Fruit fly (Drosophila melanogaster) whole organism, adult: ENCODE results near the gene CG43672.

Experiments used
- CG11617 ChIP-seq: fragments of 200-800 bp; sonication (Bioruptor generic); optimal IDR thresholded peaks from 2 replicates; lab custom pipeline; 2017; ENCODE audit warnings: mild to moderate bottlenecking, missing biosample characterization, missing genetic modification reagents, missing genetic modification characterization
- CG12768 ChIP-seq: fragments of 200-800 bp; sonication (Bioruptor generic); optimal IDR thresholded peaks from 2 replicates; lab custom pipeline; 2017; ENCODE audit warnings: missing biosample characterization, missing genetic modification characterization, mild to moderate bottlenecking, moderate library complexity, missing genetic modification reagents
- CG14711 ChIP-seq: fragments of 200-800 bp; sonication (Bioruptor generic); optimal IDR thresholded peaks from 2 replicates; lab custom pipeline; 2018; ENCODE audit warnings: missing biosample characterization, mild to moderate bottlenecking, missing genetic modification characterization, moderate library complexity
- CG1620 ChIP-seq: fragments of 200-800 bp; sonication (Bioruptor generic); optimal IDR thresholded peaks from 2 replicates; lab custom pipeline; 2016; ENCODE audit warnings: missing biosample characterization, missing genetic modification characterization
- CG33017 ChIP-seq: fragments of 200-800 bp; sonication (Bioruptor generic); optimal IDR thresholded peaks from 2 replicates; lab custom pipeline; 2018; ENCODE audit warnings: missing biosample characterization, mild to moderate bottlenecking, missing genetic modification characterization, moderate library complexity
- CG5204 ChIP-seq: fragments of 200-800 bp; sonication (Bioruptor generic); optimal IDR thresholded peaks from 2 replicates; lab custom pipeline; 2016; ENCODE audit warnings: missing biosample characterization, missing genetic modification characterization
- CG7045 ChIP-seq: fragments of 200-800 bp; sonication (Bioruptor generic); optimal IDR thresholded peaks from 2 replicates; lab custom pipeline; 2017; ENCODE audit warnings: missing biosample characterization, mild to moderate bottlenecking, missing genetic modification characterization
- CG7101 ChIP-seq: fragments of 200-800 bp; sonication (Bioruptor generic); optimal IDR thresholded peaks from 2 replicates; lab custom pipeline; 2018; ENCODE audit warnings: missing biosample characterization, mild to moderate bottlenecking, missing genetic modification characterization, moderate library complexity
- Crg-1 ChIP-seq: fragments of 200-800 bp; sonication (Bioruptor generic); optimal IDR thresholded peaks from 2 replicates; lab custom pipeline; 2016; ENCODE audit warnings: missing biosample characterization, missing genetic modification characterization
- Mnt ChIP-seq: fragments of 200-800 bp; sonication (Bioruptor generic); optimal IDR thresholded peaks from 2 replicates; lab custom pipeline; 2016; ENCODE audit warnings: missing biosample characterization, mild to moderate bottlenecking, missing genetic modification characterization
- bab1 ChIP-seq: fragments of 200-800 bp; sonication (Bioruptor generic); optimal IDR thresholded peaks from 3 replicates; lab custom pipeline; 2019; ENCODE audit warnings: missing biosample characterization, mild to moderate bottlenecking, missing genetic modification characterization, moderate library complexity
- cnc ChIP-seq, 2 experiments: fragments of >200 bp; optimal IDR thresholded peaks; 2 replicates each; lab custom pipeline; 2017
- kay ChIP-seq: fragments of 200-800 bp; sonication (Bioruptor generic); peaks from one replicate; lab custom pipeline; 2016; ENCODE audit warnings: missing biosample characterization, missing genetic modification characterization, borderline replicate concordance
- toe ChIP-seq: fragments of 200-800 bp; sonication (Bioruptor generic); optimal IDR thresholded peaks from 2 replicates; lab custom pipeline; 2016; ENCODE audit warnings: missing biosample characterization, missing genetic modification characterization

DNA sequence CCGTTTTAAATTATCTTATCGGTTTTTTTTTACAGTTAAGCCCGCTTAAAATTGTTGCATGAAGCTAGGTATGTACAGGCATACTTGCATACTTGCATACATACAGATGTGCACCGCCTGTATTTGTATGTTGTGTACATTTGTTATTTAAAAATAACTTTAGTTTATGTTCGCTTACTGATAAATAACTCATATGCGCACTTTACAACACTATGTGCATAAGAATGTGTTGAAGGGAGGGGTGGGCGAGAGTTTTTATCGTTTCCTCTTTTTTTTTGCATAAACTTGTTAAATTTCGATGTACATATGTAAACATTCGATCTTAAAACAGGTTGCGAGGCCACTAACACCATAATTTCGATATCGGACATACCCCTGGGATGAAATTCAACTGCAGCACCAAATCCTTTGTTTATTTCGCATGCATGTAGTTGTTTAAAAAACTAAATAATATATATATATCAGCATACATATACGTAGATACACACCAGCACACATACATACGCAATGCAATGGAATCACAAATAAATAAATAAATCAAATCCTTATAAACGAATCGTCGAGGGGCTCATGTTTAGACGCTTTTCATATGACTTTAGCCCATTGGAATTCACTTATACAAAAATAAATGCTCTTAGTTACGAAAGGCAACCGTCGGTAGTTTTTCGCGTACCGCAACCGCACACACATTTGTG lies 12.9 kb upstream of the CG43672 start:
- TF ChIP-seq kay (no peak), toe (GFP tag; lab: Kevin White, UChicago) (no peak), Mnt (GFP tag; lab: Kevin White, UChicago) (no peak), Crg-1 (GFP tag; lab: Kevin White, UChicago) (no peak), CG7045 (GFP tag; lab: Kevin White, UChicago) (no peak), CG14711 (tag; lab: Kevin White, UChicago) (no peak), CG33017 (tag; lab: Kevin White, UChicago) (no peak), CG5204 (GFP tag; lab: Kevin White, UChicago) (no peak), CG1620 (GFP tag; lab: Kevin White, UChicago) (no peak), CG7101 (no peak), CG11617 (no peak), cnc (optimal IDR thresholded peaks at IDR 0.05; lab: Kevin White, UChicago) (no peak), CG12768 (GFP tag; lab: Kevin White, UChicago) (no peak), bab1 (no peak)
